Worm (Caenorhabditis elegans): ENCODE data around the gene ZK228.10.

- TF ChIP-seq nhr-10 (tag; optimal IDR thresholded peaks at IDR 0.05) = no peak
- no peak for TF ChIP-seq blmp-1 (tag; optimal IDR thresholded peaks at IDR 0.05; ENCODE audit: insufficient read depth)
- TF ChIP-seq unc-62 (GFP tag; optimal IDR thresholded peaks at IDR 0.05) = no peak
Measured at ce11 chrV:18468097-18468496, 11.4 kb downstream of the ZK228.10 start, which contains the start of gene ZK228.13.
